Fruit fly (Drosophila melanogaster) whole organism, pupa: Measurements from ENCODE around the gene cert.

Source experiments
- CG10348 ChIP-seq: fragments of 200-800 bp; sonication (Bioruptor generic); IDR thresholded peaks from 2 replicates; pipeline ENCODE4 v1.3.6; 2022; ENCODE audit warnings: missing biosample characterization, missing genetic modification characterization
- CG12605 ChIP-seq: fragments of 200-800 bp; sonication (Bioruptor generic); IDR thresholded peaks from 2 replicates; pipeline ENCODE4 v1.3.6; 2022; ENCODE audit warnings: missing biosample characterization, missing genetic modification characterization
- CG13204 ChIP-seq: fragments of 200-800 bp; sonication (Bioruptor generic); optimal IDR thresholded peaks from 2 replicates; lab custom pipeline; 2018; ENCODE audit warnings: missing biosample characterization, mild to moderate bottlenecking, missing genetic modification characterization, moderate library complexity
- CG14655 ChIP-seq: fragments of 200-800 bp; sonication (Bioruptor generic); optimal IDR thresholded peaks from 3 replicates; lab custom pipeline; 2017; ENCODE audit warnings: mild to moderate bottlenecking, missing biosample characterization, missing genetic modification reagents, missing genetic modification characterization
- CG15710 ChIP-seq: fragments of 200-800 bp; sonication (Bioruptor generic); optimal IDR thresholded peaks from 2 replicates; lab custom pipeline; 2018; ENCODE audit warnings: missing biosample characterization, mild to moderate bottlenecking, missing genetic modification characterization, moderate library complexity
- CG17806 ChIP-seq: fragments of 200-800 bp; sonication (Bioruptor generic); optimal IDR thresholded peaks from 2 replicates; lab custom pipeline; 2018; ENCODE audit warnings: missing biosample characterization, mild to moderate bottlenecking, missing genetic modification characterization, moderate library complexity
- CG32121 ChIP-seq: fragments of 200-800 bp; sonication (Bioruptor generic); IDR thresholded peaks from 2 replicates; pipeline ENCODE4 v1.3.6; 2022; ENCODE audit warnings: missing biosample characterization, missing genetic modification characterization
- CG34367 ChIP-seq: fragments of 200-800 bp; sonication (Bioruptor generic); optimal IDR thresholded peaks from 2 replicates; lab custom pipeline; 2018; ENCODE audit warnings: missing biosample characterization, mild to moderate bottlenecking, missing genetic modification characterization
- CG4496 ChIP-seq: fragments of 200-800 bp; sonication (Bioruptor generic); IDR thresholded peaks from 3 replicates; pipeline ENCODE4 v1.3.6; 2022; ENCODE audit warnings: missing biosample characterization, missing genetic modification characterization
- CG8159 ChIP-seq: fragments of 200-800 bp; sonication (Bioruptor generic); optimal IDR thresholded peaks from 3 replicates; lab custom pipeline; 2018; ENCODE audit warnings: missing biosample characterization, mild to moderate bottlenecking, missing genetic modification characterization, moderate library complexity
- CG8301 ChIP-seq: fragments of 200-800 bp; sonication (Bioruptor generic); optimal IDR thresholded peaks from 2 replicates; lab custom pipeline; 2018; ENCODE audit warnings: missing biosample characterization, mild to moderate bottlenecking, missing genetic modification characterization
- CG9948 ChIP-seq: fragments of 200-800 bp; sonication (Bioruptor generic); optimal IDR thresholded peaks from 2 replicates; lab custom pipeline; 2018; ENCODE audit warnings: missing biosample characterization, mild to moderate bottlenecking, missing genetic modification characterization, moderate library complexity
- D1 ChIP-seq: fragments of 200-800 bp; sonication (Bioruptor generic); optimal IDR thresholded peaks from 2 replicates; lab custom pipeline; 2018; ENCODE audit warnings: missing biosample characterization, mild to moderate bottlenecking, missing genetic modification characterization, moderate library complexity
- EcR ChIP-seq: fragments of 200-800 bp; sonication (Bioruptor generic); optimal IDR thresholded peaks from 3 replicates; lab custom pipeline; 2019; ENCODE audit warnings: missing biosample characterization, missing genetic modification characterization, mild to moderate bottlenecking, moderate library complexity, missing genetic modification reagents
- Ets98B ChIP-seq: fragments of 200-800 bp; sonication (Bioruptor generic); IDR thresholded peaks from 2 replicates; pipeline ENCODE4 v1.3.6; 2022; ENCODE audit warnings: missing biosample characterization, missing genetic modification characterization
- Pif1A ChIP-seq: fragments of 200-800 bp; sonication (Bioruptor generic); optimal IDR thresholded peaks from 3 replicates; lab custom pipeline; 2016; ENCODE audit warnings: missing biosample characterization, missing genetic modification characterization
- Pif1B ChIP-seq: fragments of 200-800 bp; sonication (Bioruptor generic); optimal IDR thresholded peaks from 3 replicates; lab custom pipeline; 2016; ENCODE audit warnings: missing biosample characterization, missing genetic modification characterization
- Snoo ChIP-seq: fragments of 200-800 bp; sonication (Bioruptor generic); optimal IDR thresholded peaks from 3 replicates; lab custom pipeline; 2017; ENCODE audit warnings: missing biosample characterization, mild to moderate bottlenecking, missing genetic modification characterization, inconsistent platforms
- fd96Ca ChIP-seq: fragments of 200-800 bp; sonication (Bioruptor generic); IDR thresholded peaks from 3 replicates; pipeline ENCODE4 v1.3.6; 2022; ENCODE audit warnings: missing biosample characterization, missing genetic modification characterization
- gl ChIP-seq: fragments of 200-800 bp; sonication (Bioruptor generic); optimal IDR thresholded peaks from 2 replicates; lab custom pipeline; 2018; ENCODE audit warnings: missing biosample characterization, mild to moderate bottlenecking, missing genetic modification characterization
- rn ChIP-seq: fragments of 200-800 bp; sonication (Bioruptor generic); IDR thresholded peaks from 2 replicates; pipeline ENCODE4 v1.3.6; 2022; ENCODE audit warnings: missing biosample characterization, missing genetic modification characterization

cert gene

dm6 chr3L:8329005-8329404, 39.3 kb upstream of the cert start:
- TF ChIP-seq CG10348 (GFP tag; lab: Robert Waterston, UW) (no peak), D1 (peak; percentile 14)

- TF ChIP-seq Pif1A (GFP tag; lab: Kevin White, UChicago) (no peak), CG10348 (GFP tag; lab: Robert Waterston, UW) (no peak)
Observed at dm6 chr3L:8328283-8328682, 38.6 kb upstream of the cert start, which contains the start of gene CG34462. Gene CG34462 (plus strand): TSS chr3L:8328583.

dm6 chr3L:8325559-8325958, 35.9 kb upstream of the cert start, which contains the start of gene CG34461:
Gene CG34461 (plus strand): TSS chr3L:8325859.
- no peak for TF ChIP-seq CG13204 (GFP tag; lab: Kevin White, UChicago)
- no peak for TF ChIP-seq rn (GFP tag; lab: Robert Waterston, UW)
- TF ChIP-seq CG9948, result no peak
- TF ChIP-seq CG4496 (GFP tag; lab: Robert Waterston, UW), result 0 out of 3 replicates have a peak, but pooled peaks have one; percentile 45
- TF ChIP-seq Snoo (tag; lab: Kevin White, UChicago), result no peak
- TF ChIP-seq, all 21 proteins: peak for 1

dm6 chr3L:8323817-8324216, 34.1 kb upstream of the cert start:
- TF ChIP-seq CG34367 (tag; lab: Kevin White, UChicago) (no peak), CG15710 (tag; lab: Kevin White, UChicago) (no peak), gl (tag; lab: Kevin White, UChicago) (no peak), CG13204 (GFP tag; lab: Kevin White, UChicago) (no peak), Pif1B (GFP tag; lab: Kevin White, UChicago) (no peak), Ets98B (GFP tag; lab: Robert Waterston, UW) (no peak), CG32121 (GFP tag; lab: Robert Waterston, UW) (no peak), CG10348 (GFP tag; lab: Robert Waterston, UW) (no peak), CG9948 (no peak), CG8159 (tag; lab: Kevin White, UChicago) (no peak), CG12605 (GFP tag; lab: Robert Waterston, UW) (no peak)

- TF ChIP-seq CG10348 (GFP tag; lab: Robert Waterston, UW) (no peak), Pif1B (GFP tag; lab: Kevin White, UChicago) (no peak), CG13204 (GFP tag; lab: Kevin White, UChicago) (no peak), CG15710 (tag; lab: Kevin White, UChicago) (no peak), CG8159 (tag; lab: Kevin White, UChicago) (no peak), rn (GFP tag; lab: Robert Waterston, UW) (no peak), CG12605 (GFP tag; lab: Robert Waterston, UW) (no peak), Pif1A (GFP tag; lab: Kevin White, UChicago) (peak; percentile 16), CG32121 (GFP tag; lab: Robert Waterston, UW) (peak; percentile 56; the same call in 1 of the 2 replicates), Ets98B (GFP tag; lab: Robert Waterston, UW) (peak; percentile 60), Snoo (tag; lab: Kevin White, UChicago) (no peak), CG8301 (tag; lab: Kevin White, UChicago) (peak; percentile 4)
Observed at dm6 chr3L:8320105-8320813, 30.6 kb upstream of the cert start, which contains the start of gene CG13670. Gene CG13670 (plus strand): TSS chr3L:8320763.

dm6 chr3L:8318916-8319506, 29.3 kb upstream of the cert start, which contains the start of gene CG43059:
Gene CG43059 (minus strand): TSS chr3L:8318966.
- no peak for TF ChIP-seq CG8159 (tag; lab: Kevin White, UChicago)
- TF ChIP-seq Snoo (tag; lab: Kevin White, UChicago), result no peak
- no peak for TF ChIP-seq Pif1B (GFP tag; lab: Kevin White, UChicago)
- TF ChIP-seq CG12605 (GFP tag; lab: Robert Waterston, UW), result peak; percentile 82
- no peak for TF ChIP-seq CG17806
- peak; percentile 82 for TF ChIP-seq CG14655
- no peak for TF ChIP-seq EcR
- peak; percentile 82 for TF ChIP-seq rn (GFP tag; lab: Robert Waterston, UW)
- TF ChIP-seq CG8301 (tag; lab: Kevin White, UChicago), result peak; percentile 88
- TF ChIP-seq CG4496 (GFP tag; lab: Robert Waterston, UW), result peak; percentile 91
- peak; percentile 93 for TF ChIP-seq CG32121 (GFP tag; lab: Robert Waterston, UW)
- no peak for TF ChIP-seq CG13204 (GFP tag; lab: Kevin White, UChicago)
- TF ChIP-seq CG10348 (GFP tag; lab: Robert Waterston, UW), result peak; percentile 56; the same call in 1 of the 2 replicates
- TF ChIP-seq CG34367 (tag; lab: Kevin White, UChicago), result no peak
- TF ChIP-seq CG9948, result no peak
- TF ChIP-seq Pif1A (GFP tag; lab: Kevin White, UChicago), result peak; percentile 38
- TF ChIP-seq Ets98B (GFP tag; lab: Robert Waterston, UW), result peak; percentile 92
- TF ChIP-seq fd96Ca (GFP tag; lab: Robert Waterston, UW), result peak; percentile 87
- TF ChIP-seq gl (tag; lab: Kevin White, UChicago), result no peak
